Worm (Caenorhabditis elegans) whole organism, early embryonic: ENCODE measurements around the gene Y22D7AL.15.

Source experiments
- ama-1 ChIP-seq: fragments of 150-350 bp; optimal IDR thresholded peaks from 2 replicates; lab custom pipeline; 2014
- ets-7 ChIP-seq: sonication (generic microtip); optimal IDR thresholded peaks from 2 replicates; lab custom pipeline; 2016; ENCODE audit warnings: missing genotype, missing genetic modification characterization, missing compliant biosample characterization
- flt-1 ChIP-seq: fragments of 200-800 bp; sonication (Bioruptor generic); IDR thresholded peaks from 2 replicates; pipeline ENCODE4 v1.3.6; 2022; ENCODE audit warnings: missing genetic modification characterization, missing compliant biosample characterization
- hnd-1 ChIP-seq: sonication (generic microtip); optimal IDR thresholded peaks from 2 replicates; lab custom pipeline; 2016; ENCODE audit warnings: missing genetic modification characterization, missing compliant biosample characterization
- scrt-1 ChIP-seq: fragments of 200-800 bp; sonication (Bioruptor generic); IDR thresholded peaks from 2 replicates; pipeline ENCODE4 v1.3.6; 2022; ENCODE audit warnings: missing genetic modification characterization, missing compliant biosample characterization
- tbx-11 ChIP-seq: fragments of 200-800 bp; sonication (Bioruptor generic); IDR thresholded peaks from 2 replicates; pipeline ENCODE4 v1.3.6; 2022; ENCODE audit warnings: missing genetic modification characterization, missing compliant biosample characterization

- TF ChIP-seq ama-1 (lab: Kevin White, UChicago) (no peak), scrt-1 (GFP tag; lab: Robert Waterston, UW) (no peak), ets-7 (tag; lab: Kevin White, UChicago) (no peak), tbx-11 (GFP tag; lab: Robert Waterston, UW) (no peak), hnd-1 (tag; lab: Kevin White, UChicago) (no peak), flt-1 (GFP tag; lab: Robert Waterston, UW) (no peak)
Observed at ce11 chrIII:1702337-1702736, 42.7 kb upstream of the Y22D7AL.15 start, which contains the start of gene spex-3.
